Fruit fly (Drosophila melanogaster): Measurements from ENCODE around the gene CG15725.

Gene CG15725

dm6 chrX:12721111-12721869 is 15.6 kb downstream of the CG15725 start:
- no peak for TF ChIP-seq Hr38 (GFP tag; optimal IDR thresholded peaks at IDR 0.05)
- TF ChIP-seq Lpt (GFP tag; optimal IDR thresholded peaks at IDR 0.05): no peak
- peak; percentile 16; the same call in 1 of the 3 replicates for TF ChIP-seq CG8119 (GFP tag; IDR thresholded peaks at IDR 0.05)
- TF ChIP-seq CG6854 (GFP tag; optimal IDR thresholded peaks at IDR 0.05): no peak
- no peak for TF ChIP-seq fd59A (GFP tag; optimal IDR thresholded peaks at IDR 0.05)
- no peak for TF ChIP-seq Eip93F (GFP tag; optimal IDR thresholded peaks at IDR 0.05)
- TF ChIP-seq salr (GFP tag; optimal IDR thresholded peaks at IDR 0.05): no peak
- no peak for TF ChIP-seq Sox14 (GFP tag; optimal IDR thresholded peaks at IDR 0.05)
- 0 out of 3 replicates have a peak, but pooled peaks have one; percentile 31 for TF ChIP-seq eg (GFP tag; IDR thresholded peaks at IDR 0.05)

- TF ChIP-seq spab (GFP tag; optimal IDR thresholded peaks at IDR 0.05) (no peak), fd85E (GFP tag; optimal IDR thresholded peaks at IDR 0.05) (no peak), lz (GFP tag; optimal IDR thresholded peaks at IDR 0.05) (no peak), CG6854 (GFP tag; optimal IDR thresholded peaks at IDR 0.05) (no peak), CG34406 (GFP tag; optimal IDR thresholded peaks at IDR 0.05) (no peak), CG4318 (GFP tag; optimal IDR thresholded peaks at IDR 0.05) (no peak), CG6792 (GFP tag; optimal IDR thresholded peaks at IDR 0.05) (no peak), fd59A (GFP tag; optimal IDR thresholded peaks at IDR 0.05) (no peak), CG6808 (GFP tag; optimal IDR thresholded peaks at IDR 0.05) (no peak), CG32006 (GFP tag; optimal IDR thresholded peaks at IDR 0.05) (no peak)
Observed at dm6 chrX:12722009-12722408, 16.4 kb downstream of the CG15725 start.

- no peak for TF ChIP-seq Hr38 (GFP tag; optimal IDR thresholded peaks at IDR 0.05)
- peak; percentile 19 for TF ChIP-seq CG16779 (tag; optimal IDR thresholded peaks at IDR 0.05)
- TF ChIP-seq CG10631 (GFP tag; optimal IDR thresholded peaks at IDR 0.05): no peak
- TF ChIP-seq OdsH (GFP tag; optimal IDR thresholded peaks at IDR 0.05): no peak
- no peak for TF ChIP-seq CG31627 (GFP tag; optimal IDR thresholded peaks at IDR 0.05)
- TF ChIP-seq Sox14 (GFP tag; optimal IDR thresholded peaks at IDR 0.05): peak; percentile 9
- no peak for TF ChIP-seq Ets21C (GFP tag; optimal IDR thresholded peaks at IDR 0.05)
- TF ChIP-seq CG8319 (GFP tag; optimal IDR thresholded peaks at IDR 0.05): no peak
- TF ChIP-seq topi (GFP tag; optimal IDR thresholded peaks at IDR 0.05): no peak
- TF ChIP-seq Hr4 (GFP tag; optimal IDR thresholded peaks at IDR 0.05): no peak
- no peak for TF ChIP-seq CG11902 (GFP tag; optimal IDR thresholded peaks at IDR 0.05)
- no peak for TF ChIP-seq achi (GFP tag; optimal IDR thresholded peaks at IDR 0.05)
- TF ChIP-seq Eip78C (GFP tag): peak; percentile 49
- TF ChIP-seq CG6276 (GFP tag; optimal IDR thresholded peaks at IDR 0.05): peak; percentile 29
- TF ChIP-seq esn (GFP tag; optimal IDR thresholded peaks at IDR 0.05): no peak
- peak; percentile 64 for TF ChIP-seq CG6163 (GFP tag; IDR thresholded peaks at IDR 0.05)
- TF ChIP-seq ss (GFP tag; optimal IDR thresholded peaks at IDR 0.05): no peak
- TF ChIP-seq CG8119 (GFP tag; IDR thresholded peaks at IDR 0.05): peak; percentile 42; the same call in 2 of the 3 replicates
- no peak for TF ChIP-seq salr (GFP tag; optimal IDR thresholded peaks at IDR 0.05)
- TF ChIP-seq eg (GFP tag; IDR thresholded peaks at IDR 0.05): peak; percentile 53; the same call in 1 of the 3 replicates
- TF ChIP-seq fkh (GFP tag; optimal IDR thresholded peaks at IDR 0.05): peak; percentile 83
- peak; percentile 24 for TF ChIP-seq Eip93F (GFP tag; optimal IDR thresholded peaks at IDR 0.05)
- peak; percentile 70 for TF ChIP-seq vri (GFP tag; optimal IDR thresholded peaks at IDR 0.05)
Observed at dm6 chrX:12723332-12723731, 17.7 kb downstream of the CG15725 start.

Measured in whole organism, prepupa.